Fruit fly (Drosophila melanogaster): ENCODE measurements around the gene CG43694.

CG43694 gene

dm6 chr3R:23393507-23393906, 32.3 kb downstream of the CG43694 start:
- TF ChIP-seq CG9948 (tag; optimal IDR thresholded peaks at IDR 0.05) (no peak), CG4496 (GFP tag; IDR thresholded peaks at IDR 0.05) (no peak), Ets98B (GFP tag; IDR thresholded peaks at IDR 0.05) (no peak), EcR (GFP tag; optimal IDR thresholded peaks at IDR 0.05) (no peak), CG34367 (tag; optimal IDR thresholded peaks at IDR 0.05) (no peak), CG17806 (tag; optimal IDR thresholded peaks at IDR 0.05) (no peak), CG10348 (GFP tag; IDR thresholded peaks at IDR 0.05) (no peak), CG32121 (GFP tag; IDR thresholded peaks at IDR 0.05) (peak; percentile 35; the same call in 1 of the 2 replicates), Pif1B (GFP tag; optimal IDR thresholded peaks at IDR 0.05) (no peak), CG12605 (GFP tag; IDR thresholded peaks at IDR 0.05) (no peak), CG8301 (tag; optimal IDR thresholded peaks at IDR 0.05) (peak; percentile 34), CG14655 (GFP tag; optimal IDR thresholded peaks at IDR 0.05) (peak; percentile 33)

- peak; percentile 52 for TF ChIP-seq CG9948 (tag; optimal IDR thresholded peaks at IDR 0.05)
- peak; percentile 22 for TF ChIP-seq Pif1B (GFP tag; optimal IDR thresholded peaks at IDR 0.05)
- no peak for TF ChIP-seq CG10348 (GFP tag; IDR thresholded peaks at IDR 0.05)
- no peak for TF ChIP-seq CG13204 (GFP tag; optimal IDR thresholded peaks at IDR 0.05)
- peak; percentile 58 for TF ChIP-seq Pif1A (GFP tag; optimal IDR thresholded peaks at IDR 0.05)
- TF ChIP-seq CG12605 (GFP tag; IDR thresholded peaks at IDR 0.05) = peak; percentile 58; the same call in 1 of the 2 replicates
- TF ChIP-seq D1 (tag; optimal IDR thresholded peaks at IDR 0.05) = no peak
- 0 out of 2 replicates have a peak, but pooled peaks have one; percentile 20 for TF ChIP-seq rn (GFP tag; IDR thresholded peaks at IDR 0.05)
- no peak for TF ChIP-seq CG34367 (tag; optimal IDR thresholded peaks at IDR 0.05)
- TF ChIP-seq CG32121 (GFP tag; IDR thresholded peaks at IDR 0.05) = peak; percentile 35; the same call in 1 of the 2 replicates
- peak; percentile 53 for TF ChIP-seq CG17806 (tag; optimal IDR thresholded peaks at IDR 0.05)
- TF ChIP-seq EcR (GFP tag; optimal IDR thresholded peaks at IDR 0.05) = no peak
- peak; percentile 56 for TF ChIP-seq Ets98B (GFP tag; IDR thresholded peaks at IDR 0.05)
- TF ChIP-seq CG8301 (tag; optimal IDR thresholded peaks at IDR 0.05) = peak; percentile 73
- peak; percentile 72 for TF ChIP-seq CG4496 (GFP tag; IDR thresholded peaks at IDR 0.05)
- no peak for TF ChIP-seq gl (tag; optimal IDR thresholded peaks at IDR 0.05)
- peak; percentile 24 for TF ChIP-seq CG8159 (tag; optimal IDR thresholded peaks at IDR 0.05)
- TF ChIP-seq CG15710 (tag; optimal IDR thresholded peaks at IDR 0.05) = no peak
- peak; percentile 79 for TF ChIP-seq fd96Ca (GFP tag; IDR thresholded peaks at IDR 0.05)
- no peak for TF ChIP-seq Snoo (tag; optimal IDR thresholded peaks at IDR 0.05)
- TF ChIP-seq CG14655 (GFP tag; optimal IDR thresholded peaks at IDR 0.05) = peak; percentile 83
Measured at dm6 chr3R:23392235-23392634, 33.6 kb downstream of the CG43694 start.

DNA sequence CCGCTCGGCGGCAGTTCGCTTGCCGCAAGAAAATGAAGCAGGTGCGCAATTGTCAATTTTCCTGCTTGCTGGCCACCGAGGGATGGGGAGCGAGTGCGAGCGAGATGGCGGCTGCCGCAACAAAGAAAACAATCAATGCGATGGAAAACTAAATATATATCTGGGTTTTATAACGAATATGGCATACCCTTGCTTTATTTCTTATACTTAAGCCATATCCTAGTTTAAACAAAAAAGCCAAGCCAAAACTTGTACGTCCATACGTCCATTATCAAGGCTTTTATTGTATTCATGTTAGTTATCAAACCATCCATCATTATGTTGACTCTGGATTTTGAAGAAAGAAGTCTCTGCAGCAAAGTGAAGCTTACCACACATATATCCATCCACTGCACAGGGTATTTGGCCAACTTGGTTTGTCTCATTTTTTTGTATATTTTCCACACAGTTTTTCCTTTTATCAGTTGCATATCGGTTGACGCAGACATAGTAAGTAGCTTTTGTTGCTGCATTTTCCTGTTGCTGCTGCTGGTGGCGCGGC, 35.0 kb downstream of the CG43694 start:
- TF ChIP-seq CG34367 (tag; optimal IDR thresholded peaks at IDR 0.05) (no peak), CG8301 (tag; optimal IDR thresholded peaks at IDR 0.05) (peak; percentile 39), Ets98B (GFP tag; IDR thresholded peaks at IDR 0.05) (peak; percentile 46; the same call in 1 of the 2 replicates), D1 (tag; optimal IDR thresholded peaks at IDR 0.05) (no peak), CG14655 (GFP tag; optimal IDR thresholded peaks at IDR 0.05) (peak; percentile 38)

dm6 chr3R:23388798-23389197, 37.0 kb downstream of the CG43694 start, which contains the start of gene CG31515:
CG31515 (minus strand) TSS chr3R:23388898.
- TF ChIP-seq CG4496 (GFP tag; IDR thresholded peaks at IDR 0.05) (no peak), Snoo (tag; optimal IDR thresholded peaks at IDR 0.05) (no peak), CG12605 (GFP tag; IDR thresholded peaks at IDR 0.05) (no peak), CG34367 (tag; optimal IDR thresholded peaks at IDR 0.05) (no peak), CG9948 (tag; optimal IDR thresholded peaks at IDR 0.05) (no peak), CG17806 (tag; optimal IDR thresholded peaks at IDR 0.05) (no peak)

DNA sequence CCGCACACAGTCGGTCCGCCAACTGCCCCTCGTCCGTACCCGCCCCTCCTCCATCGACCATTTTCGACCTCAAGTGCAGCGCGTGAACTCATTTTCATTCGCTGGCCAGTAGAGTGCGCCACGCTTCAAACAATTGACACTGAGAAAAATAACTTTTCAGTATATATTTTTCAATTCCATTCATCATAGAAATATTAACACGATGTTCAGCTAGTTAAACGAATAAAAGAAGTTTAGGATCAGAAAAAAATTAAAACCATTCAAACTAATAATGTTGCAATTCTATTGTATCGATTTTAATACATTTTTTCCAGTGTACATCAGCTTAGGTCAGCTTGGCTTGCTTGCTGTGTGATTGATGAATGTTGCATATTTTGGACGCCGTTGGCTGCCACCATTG, 38.9 kb downstream of the CG43694 start:
- TF ChIP-seq CG8159 (tag; optimal IDR thresholded peaks at IDR 0.05) (peak; percentile 22), EcR (GFP tag; optimal IDR thresholded peaks at IDR 0.05) (no peak), Ets98B (GFP tag; IDR thresholded peaks at IDR 0.05) (peak; percentile 46; the same call in 1 of the 2 replicates), fd96Ca (GFP tag; IDR thresholded peaks at IDR 0.05) (peak; percentile 31; the same call in 1 of the 3 replicates), CG9948 (tag; optimal IDR thresholded peaks at IDR 0.05) (peak; percentile 18), Pif1A (GFP tag; optimal IDR thresholded peaks at IDR 0.05) (no peak), CG34367 (tag; optimal IDR thresholded peaks at IDR 0.05) (no peak), CG17806 (tag; optimal IDR thresholded peaks at IDR 0.05) (peak; percentile 31), CG8301 (tag; optimal IDR thresholded peaks at IDR 0.05) (peak; percentile 38), rn (GFP tag; IDR thresholded peaks at IDR 0.05) (0 out of 2 replicates have a peak, but pooled peaks have one; percentile 27), CG4496 (GFP tag; IDR thresholded peaks at IDR 0.05) (peak; percentile 70), CG12605 (GFP tag; IDR thresholded peaks at IDR 0.05) (peak; percentile 51; the same call in 1 of the 2 replicates), gl (tag; optimal IDR thresholded peaks at IDR 0.05) (no peak), CG10348 (GFP tag; IDR thresholded peaks at IDR 0.05) (peak; percentile 41; the same call in 1 of the 2 replicates), CG15710 (tag; optimal IDR thresholded peaks at IDR 0.05) (no peak), Pif1B (GFP tag; optimal IDR thresholded peaks at IDR 0.05) (no peak), Snoo (tag; optimal IDR thresholded peaks at IDR 0.05) (no peak), CG32121 (GFP tag; IDR thresholded peaks at IDR 0.05) (peak; percentile 58), CG13204 (GFP tag; optimal IDR thresholded peaks at IDR 0.05) (no peak), CG14655 (GFP tag; optimal IDR thresholded peaks at IDR 0.05) (peak; percentile 32), D1 (tag; optimal IDR thresholded peaks at IDR 0.05) (no peak)

- no peak for TF ChIP-seq CG8301 (tag; optimal IDR thresholded peaks at IDR 0.05)
- TF ChIP-seq CG9948 (tag; optimal IDR thresholded peaks at IDR 0.05) = no peak
- no peak for TF ChIP-seq CG10348 (GFP tag; IDR thresholded peaks at IDR 0.05)
- TF ChIP-seq CG15710 (tag; optimal IDR thresholded peaks at IDR 0.05) = no peak
- TF ChIP-seq CG34367 (tag; optimal IDR thresholded peaks at IDR 0.05) = no peak
- TF ChIP-seq Pif1A (GFP tag; optimal IDR thresholded peaks at IDR 0.05) = peak; percentile 13
Measured at dm6 chr3R:23386021-23386457, 39.8 kb downstream of the CG43694 start.
